Worm (Caenorhabditis elegans) whole organism, L3 larva: ENCODE data around the gene H20J04.7.

ENCODE experiments used
- R02D3.7 ChIP-seq: fragments of 150-350 bp; optimal IDR thresholded peaks from 2 replicates; lab custom pipeline; 2014; ENCODE audit warnings: missing biosample characterization, missing genetic modification characterization
- ZK546.5 ChIP-seq: sonication (generic microtip); optimal IDR thresholded peaks from 2 replicates; lab custom pipeline; 2017; ENCODE audit warnings: missing biosample characterization, missing genetic modification characterization
- ama-1 ChIP-seq: fragments of 150-350 bp; optimal IDR thresholded peaks from 2 replicates; lab custom pipeline; 2018
- ceh-16 ChIP-seq: sonication (generic microtip); optimal IDR thresholded peaks from 2 replicates; lab custom pipeline; 2017; ENCODE audit warnings: missing biosample characterization, missing genetic modification characterization
- ceh-82 ChIP-seq: fragments of 150-350 bp; optimal IDR thresholded peaks from 2 replicates; lab custom pipeline; 2014; ENCODE audit warnings: missing biosample characterization, missing genetic modification characterization
- ceh-9 ChIP-seq: sonication (generic microtip); optimal IDR thresholded peaks from 2 replicates; lab custom pipeline; 2018; ENCODE audit warnings: missing biosample characterization, missing genetic modification characterization
- daf-12 ChIP-seq: fragments of 150-350 bp; optimal IDR thresholded peaks from 2 replicates; lab custom pipeline; 2014; ENCODE audit warnings: missing biosample characterization, missing genetic modification reagents, missing genetic modification characterization
- egl-27 ChIP-seq: sonication (generic microtip); optimal IDR thresholded peaks from 4 replicates; lab custom pipeline; 2017; ENCODE audit warnings: missing biosample characterization, missing genetic modification reagents, missing genetic modification characterization
- egl-5 ChIP-seq: fragments of 150-350 bp; optimal IDR thresholded peaks from 2 replicates; lab custom pipeline; 2017; ENCODE audit warnings: missing biosample characterization, missing genetic modification reagents, missing genetic modification characterization, inconsistent platforms
- elt-1 ChIP-seq: fragments of 150-350 bp; optimal IDR thresholded peaks from 2 replicates; lab custom pipeline; 2014; ENCODE audit warnings: missing biosample characterization, missing genetic modification characterization
- elt-2 ChIP-seq: sonication (generic microtip); optimal IDR thresholded peaks from 2 replicates; lab custom pipeline; 2016; ENCODE audit warnings: missing genetic modification reagents, mild to moderate bottlenecking, missing genetic modification characterization, missing compliant biosample characterization
- elt-3 ChIP-seq, 3 experiments: fragments of 150-350 bp in 1 of 3; sonication (generic microtip) in 2 of 3; optimal IDR thresholded peaks; 2 replicates in 2 of 3; 4 replicates in 1 of 3; lab custom pipeline; 2014 to 2017; ENCODE audit warnings: missing biosample characterization in 3 of 3, missing genetic modification characterization in 3 of 3
- fkh-10 ChIP-seq: sonication (generic microtip); optimal IDR thresholded peaks from 2 replicates; lab custom pipeline; 2017; ENCODE audit warnings: missing biosample characterization, missing genetic modification reagents, missing genetic modification characterization
- fkh-2 ChIP-seq: fragments of 150-350 bp; optimal IDR thresholded peaks from 2 replicates; lab custom pipeline; 2014; ENCODE audit warnings: missing biosample characterization, missing genetic modification reagents, missing genetic modification characterization
- lin-15B ChIP-seq: fragments of 150-350 bp; optimal IDR thresholded peaks from 2 replicates; lab custom pipeline; 2014; ENCODE audit warnings: missing biosample characterization, missing genetic modification characterization
- lsy-12 ChIP-seq: sonication (generic microtip); optimal IDR thresholded peaks from 2 replicates; lab custom pipeline; 2016; ENCODE audit warnings: mild to moderate bottlenecking, missing genetic modification characterization, missing compliant biosample characterization
- mdl-1 ChIP-seq: fragments of 150-350 bp; optimal IDR thresholded peaks from 2 replicates; lab custom pipeline; 2014; ENCODE audit warnings: missing biosample characterization, missing genetic modification characterization
- mml-1 ChIP-seq: fragments of 150-350 bp; sonication (generic microtip); optimal IDR thresholded peaks from 3 replicates; lab custom pipeline; 2014; ENCODE audit warnings: missing biosample characterization, missing genetic modification characterization
- nfya-1 ChIP-seq: sonication (generic microtip); optimal IDR thresholded peaks from 2 replicates; lab custom pipeline; 2017; ENCODE audit warnings: missing genetic modification characterization, mild to moderate bottlenecking, missing compliant biosample characterization, antibody characterized with exemption, moderate library complexity; ENCODE audit not compliant: insufficient read depth
- nhr-11 ChIP-seq: fragments of 150-350 bp; optimal IDR thresholded peaks from 2 replicates; lab custom pipeline; 2014; ENCODE audit warnings: missing biosample characterization, missing genetic modification characterization
- nhr-12 ChIP-seq: fragments of 150-350 bp; optimal IDR thresholded peaks from 2 replicates; lab custom pipeline; 2014; ENCODE audit warnings: missing biosample characterization, missing genetic modification characterization
- nhr-237 ChIP-seq: fragments of 150-350 bp; optimal IDR thresholded peaks from 2 replicates; lab custom pipeline; 2014; ENCODE audit warnings: missing biosample characterization, missing genetic modification characterization
- nhr-25 ChIP-seq: sonication (generic microtip); optimal IDR thresholded peaks from 2 replicates; lab custom pipeline; 2017; ENCODE audit warnings: missing biosample characterization, missing genetic modification characterization
- nhr-43 ChIP-seq: sonication (generic microtip); optimal IDR thresholded peaks from 2 replicates; lab custom pipeline; 2016; ENCODE audit warnings: mild to moderate bottlenecking, missing genetic modification characterization, missing compliant biosample characterization; ENCODE audit not compliant: poor library complexity, severe bottlenecking
- nhr-67 ChIP-seq: fragments of 150-350 bp; optimal IDR thresholded peaks from 2 replicates; lab custom pipeline; 2014; ENCODE audit warnings: missing biosample characterization, missing genetic modification characterization
- nhr-77 ChIP-seq: fragments of 150-350 bp; optimal IDR thresholded peaks from 2 replicates; lab custom pipeline; 2014; ENCODE audit warnings: missing biosample characterization, missing genetic modification characterization
- pha-4 ChIP-seq: fragments of 150-350 bp; optimal IDR thresholded peaks from 2 replicates; lab custom pipeline; 2014; ENCODE audit warnings: missing biosample characterization, missing genetic modification reagents, missing genetic modification characterization
- sea-2 ChIP-seq: fragments of 150-350 bp; sonication (generic microtip); optimal IDR thresholded peaks from 4 replicates; lab custom pipeline; 2014; ENCODE audit warnings: missing biosample characterization, missing genetic modification reagents, missing genetic modification characterization
- skn-1 ChIP-seq: fragments of 150-350 bp; optimal IDR thresholded peaks from 2 replicates; lab custom pipeline; 2014; ENCODE audit warnings: missing biosample characterization, missing genetic modification characterization
- snpc-4 ChIP-seq: fragments of 150-350 bp; optimal IDR thresholded peaks from 2 replicates; lab custom pipeline; 2014; ENCODE audit warnings: missing biosample characterization, missing genetic modification characterization
- tbx-2 ChIP-seq: sonication (generic microtip); optimal IDR thresholded peaks from 2 replicates; lab custom pipeline; 2016; ENCODE audit warnings: mild to moderate bottlenecking, missing genetic modification characterization, missing compliant biosample characterization
- unc-39 ChIP-seq: sonication (generic microtip); optimal IDR thresholded peaks from 4 replicates; lab custom pipeline; 2017; ENCODE audit warnings: missing biosample characterization, missing genetic modification characterization
- unc-62 ChIP-seq: fragments of 150-350 bp; sonication (generic microtip); optimal IDR thresholded peaks from 4 replicates; lab custom pipeline; 2014; ENCODE audit warnings: missing biosample characterization, missing genetic modification reagents, missing genetic modification characterization
- zag-1 ChIP-seq: fragments of 150-350 bp; optimal IDR thresholded peaks from 2 replicates; lab custom pipeline; 2014; ENCODE audit warnings: missing biosample characterization, missing genetic modification characterization
- ztf-11 ChIP-seq: fragments of 150-350 bp; optimal IDR thresholded peaks from 2 replicates; lab custom pipeline; 2014; ENCODE audit warnings: missing biosample characterization, missing genetic modification characterization
- ztf-4 ChIP-seq: fragments of 150-350 bp; optimal IDR thresholded peaks from 2 replicates; lab custom pipeline; 2014; ENCODE audit warnings: missing biosample characterization, missing genetic modification characterization

H20J04.7 gene

DNA sequence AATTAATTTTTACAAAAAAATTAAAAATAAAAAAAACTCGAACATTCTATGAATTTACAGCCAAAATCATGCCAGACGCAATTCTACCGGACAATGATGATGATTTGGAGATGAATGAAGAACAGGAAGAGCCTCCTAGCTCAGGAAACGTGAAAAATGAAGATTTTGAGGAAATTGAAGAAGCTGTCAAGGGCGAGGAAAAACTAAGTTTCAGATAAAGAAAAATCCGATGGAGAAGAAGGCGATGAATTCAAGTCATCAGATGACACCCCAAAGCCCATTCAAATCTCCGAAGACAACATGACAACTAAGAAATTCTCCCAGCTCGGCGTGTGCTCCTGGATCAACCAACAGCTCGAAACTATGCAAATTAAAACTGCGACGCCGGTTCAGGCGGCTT lies 33.4 kb downstream of the H20J04.7 start, which contains the start of gene Y52E8A.1:
TSS of gene Y52E8A.1 (plus strand) at position 301 of the 400 bp plus-strand sequence.
- no peak for TF ChIP-seq sea-2 (GFP tag; lab: Kevin White, UChicago)
- no peak for TF ChIP-seq R02D3.7
- TF ChIP-seq lsy-12 = no peak
- no peak for TF ChIP-seq nhr-11
- no peak for TF ChIP-seq fkh-2 (tag; lab: Kevin White, UChicago)
- TF ChIP-seq nhr-25 = no peak
- TF ChIP-seq elt-2 (tag; lab: Kevin White, UChicago) = no peak
- TF ChIP-seq mdl-1 (tag; lab: Kevin White, UChicago) = no peak
- TF ChIP-seq ceh-9 = no peak
- no peak for TF ChIP-seq ztf-11
- TF ChIP-seq, all 47 proteins: peak for 0

- no peak for TF ChIP-seq tbx-2 (tag; lab: Kevin White, UChicago)
- no peak for TF ChIP-seq snpc-4
- no peak for TF ChIP-seq elt-2 (tag; lab: Kevin White, UChicago)
- no peak for TF ChIP-seq egl-27 (tag; lab: Kevin White, UChicago)
- TF ChIP-seq ztf-11 = no peak
- no peak for TF ChIP-seq ceh-82 (tag; lab: Kevin White, UChicago)
- no peak for TF ChIP-seq nhr-43 (tag; lab: Kevin White, UChicago)
- no peak for TF ChIP-seq ceh-16 (tag; lab: Kevin White, UChicago)
Measured at ce11 chrII:4320455-4320854, 34.7 kb downstream of the H20J04.7 start, which contains the start of gene Y52E8A.2. Gene Y52E8A.2, plus strand, starts transcription at chrII:4320836.

DNA sequence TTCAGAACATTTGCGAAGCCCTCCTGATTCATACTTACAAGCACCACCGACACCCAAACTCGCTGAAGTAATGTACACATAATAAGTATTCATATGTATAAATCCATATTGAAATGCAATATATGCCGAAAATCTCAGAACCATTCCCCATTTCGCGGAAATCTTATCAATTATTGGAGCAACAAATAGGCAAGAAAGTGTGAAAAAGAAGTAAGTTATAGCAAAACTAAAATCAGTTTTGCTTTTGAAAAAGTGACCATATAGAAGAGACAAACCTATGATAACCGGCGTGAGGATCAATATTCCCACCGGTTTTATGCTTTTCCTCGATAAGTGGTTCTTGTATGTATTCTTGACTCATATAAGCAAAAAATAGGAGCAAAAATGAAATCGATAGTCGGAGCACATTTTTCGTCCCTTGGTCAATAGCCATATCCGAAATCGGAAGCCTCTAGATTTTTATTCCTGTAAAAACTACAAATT lies 35.5 kb downstream of the H20J04.7 start, which contains the start of gene Y52E8A.6:
TSS of gene Y52E8A.6 (minus strand) at position 433 of the 483 bp plus-strand sequence.
- TF ChIP-seq ceh-82 (tag; lab: Kevin White, UChicago) = no peak
- no peak for TF ChIP-seq fkh-10
- no peak for TF ChIP-seq nhr-43 (tag; lab: Kevin White, UChicago)
- no peak for TF ChIP-seq nfya-1 (tag; lab: Kevin White, UChicago)
- no peak for TF ChIP-seq elt-2 (tag; lab: Kevin White, UChicago)
- no peak for TF ChIP-seq daf-12
- TF ChIP-seq nhr-12 (tag; lab: Kevin White, UChicago) = no peak
- TF ChIP-seq ceh-16 (tag; lab: Kevin White, UChicago) = no peak
- no peak for TF ChIP-seq snpc-4
- no peak for TF ChIP-seq mdl-1 (tag; lab: Kevin White, UChicago)
- no peak for TF ChIP-seq zag-1 (tag; lab: Kevin White, UChicago)
- no peak for TF ChIP-seq mml-1 (tag; lab: Kevin White, UChicago)
- no peak for TF ChIP-seq lin-15B (tag; lab: Kevin White, UChicago)
- no peak for TF ChIP-seq nhr-237 (tag; lab: Kevin White, UChicago)
- no peak for TF ChIP-seq nhr-67 (tag; lab: Kevin White, UChicago)
- no peak for TF ChIP-seq R02D3.7

DNA sequence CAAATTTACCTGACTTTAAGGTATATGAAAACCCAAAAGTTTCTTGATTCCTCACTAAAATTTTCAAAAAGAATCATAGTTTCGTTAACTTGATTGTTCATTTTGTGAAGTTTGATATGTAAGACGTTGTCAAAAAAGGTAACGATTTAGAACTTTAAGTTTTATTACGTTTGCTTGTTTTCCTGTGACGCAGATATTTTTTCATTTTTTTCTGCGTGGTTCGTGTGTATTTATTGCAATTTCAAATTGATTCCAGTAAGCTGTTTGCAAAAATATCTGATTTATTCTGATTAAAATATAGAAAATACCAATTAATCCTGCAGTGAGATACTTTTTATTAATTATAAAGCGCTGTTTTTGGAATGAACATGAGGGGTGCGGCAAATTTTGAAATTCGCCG lies 39.1 kb downstream of the H20J04.7 start, which contains the start of gene srw-40:
TSS of gene srw-40 (minus strand) at position 101 of the 400 bp plus-strand sequence.
- TF ChIP-seq skn-1 = no peak
- TF ChIP-seq fkh-2 (tag; lab: Kevin White, UChicago) = no peak
- no peak for TF ChIP-seq egl-5 (tag; lab: Kevin White, UChicago)
- TF ChIP-seq nhr-237 (tag; lab: Kevin White, UChicago) = no peak
- no peak for TF ChIP-seq daf-12
- TF ChIP-seq R02D3.7 = no peak
- no peak for TF ChIP-seq elt-3 (tag; optimal IDR thresholded peaks at IDR 0.05; lab: Kevin White, UChicago)
- TF ChIP-seq unc-39 (tag; lab: Kevin White, UChicago) = no peak
- TF ChIP-seq nhr-25 = no peak
- TF ChIP-seq sea-2 (GFP tag; lab: Kevin White, UChicago) = no peak
- TF ChIP-seq zag-1 (tag; lab: Kevin White, UChicago) = no peak
- TF ChIP-seq elt-1 (tag; lab: Kevin White, UChicago) = no peak
- TF ChIP-seq ZK546.5 (tag; lab: Kevin White, UChicago) = no peak
- TF ChIP-seq unc-62 = no peak
- TF ChIP-seq nhr-77 (tag; lab: Kevin White, UChicago) = no peak

DNA sequence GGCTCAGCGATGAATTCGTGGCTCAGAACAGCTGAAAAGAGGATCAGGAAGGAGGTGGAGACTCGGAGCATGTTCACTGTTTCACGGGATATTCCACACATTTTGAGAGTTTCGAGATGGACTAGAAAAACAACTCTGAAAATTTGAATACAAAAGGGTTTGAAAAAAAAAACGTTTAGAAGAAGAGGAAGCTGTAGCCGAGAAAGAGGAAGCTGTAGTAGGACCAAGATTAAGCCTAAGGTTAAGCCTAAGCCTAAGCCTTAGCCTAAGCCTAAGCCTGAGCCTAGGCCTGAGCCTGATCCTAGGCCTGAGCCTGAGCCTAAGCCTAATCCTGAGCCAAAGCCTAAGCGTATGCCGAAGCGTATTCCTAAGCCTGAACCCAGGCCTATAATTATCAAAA lies 43.0 kb downstream of the H20J04.7 start, which contains the start of gene plep-1:
TSS of gene plep-1 (minus strand) at position 101 of the 400 bp plus-strand sequence.
- TF ChIP-seq egl-5 (tag; lab: Kevin White, UChicago) (no peak), elt-1 (tag; lab: Kevin White, UChicago) (no peak), nhr-25 (no peak), nhr-237 (tag; lab: Kevin White, UChicago) (no peak), mml-1 (tag; lab: Kevin White, UChicago) (no peak), ztf-4 (tag; lab: Kevin White, UChicago) (no peak), mdl-1 (tag; lab: Kevin White, UChicago) (no peak), pha-4 (tag; lab: Kevin White, UChicago) (no peak), nhr-12 (tag; lab: Kevin White, UChicago) (no peak), ceh-82 (tag; lab: Kevin White, UChicago) (no peak), ama-1 (lab: Kevin White, UChicago) (no peak), ceh-9 (no peak), lin-15B (tag; lab: Kevin White, UChicago) (no peak), daf-12 (no peak), egl-27 (tag; lab: Kevin White, UChicago) (no peak), fkh-10 (no peak), elt-3 (tag; optimal IDR thresholded peaks at IDR 0.05; lab: Kevin White, UChicago) (no peak), tbx-2 (tag; lab: Kevin White, UChicago) (no peak), zag-1 (tag; lab: Kevin White, UChicago) (no peak), elt-2 (tag; lab: Kevin White, UChicago) (no peak)
